Worm (Caenorhabditis elegans): ENCODE measurements around the gene cest-5.1.
"Not testable (repeated sequence)": the region's sequence is repeated elsewhere in the genome, so short reads cannot be mapped to it uniquely, and the experiment has no call there.

ce11 chrIV:6591010-6591746 lies 40.4 kb downstream of the cest-5.1 start, which contains the start of the genes nspb-1 and nspb-2:
- not testable (repeated sequence) for TF ChIP-seq mdl-1 (tag; optimal IDR thresholded peaks at IDR 0.05); egl-27 (tag; optimal IDR thresholded peaks at IDR 0.05); nhr-6 (tag; optimal IDR thresholded peaks at IDR 0.05); ama-1 (optimal IDR thresholded peaks at IDR 0.05); duxl-1 (tag; optimal IDR thresholded peaks at IDR 0.05; ENCODE audit: poor library complexity); snpc-1.2 (GFP tag; IDR thresholded peaks at IDR 0.05); lin-13 (GFP tag; optimal IDR thresholded peaks at IDR 0.05); unc-62 (GFP tag; optimal IDR thresholded peaks at IDR 0.05 in 1 of 2); unc-62 (tag; optimal IDR thresholded peaks at IDR 0.05); nhr-41 (GFP tag; IDR thresholded peaks at IDR 0.05)

All from whole organism, L4 larva.